Fruit fly (Drosophila melanogaster): ENCODE data around the gene CG4036.
A peak's percentile ranks its signal among the peaks of the same experiment; 100 is the strongest.

CG4036 gene

DNA sequence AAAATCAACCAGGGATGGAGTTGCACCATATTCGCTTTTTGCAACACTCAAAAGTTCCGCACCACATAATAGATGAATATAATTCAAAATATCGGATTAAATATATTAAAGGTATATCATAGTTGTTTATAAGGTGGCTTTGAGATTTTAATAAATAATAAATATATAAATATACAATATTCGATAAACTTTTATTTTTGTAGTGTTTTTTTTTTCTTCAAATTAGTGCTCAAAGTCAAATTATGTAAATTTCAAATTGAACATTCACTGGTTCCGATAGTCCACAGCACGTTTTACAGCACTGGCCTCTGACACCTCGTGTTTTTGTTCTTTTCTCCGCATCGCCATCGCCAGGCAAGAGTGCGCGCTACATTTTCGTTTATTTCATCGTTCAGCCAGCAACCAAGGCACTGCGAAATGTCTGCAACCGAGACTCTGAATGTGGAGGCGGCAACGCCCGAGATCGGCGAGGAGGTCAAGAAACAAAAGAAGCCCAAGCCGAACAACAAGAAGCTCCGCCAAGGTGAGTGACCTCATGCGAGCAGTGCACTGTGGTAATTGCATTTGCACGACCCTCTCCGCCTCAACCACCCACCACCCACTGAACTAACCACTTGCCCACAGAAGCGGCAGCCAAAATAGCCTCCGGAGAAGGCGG is 27.3 kb upstream of the CG4036 start, which contains the start of the genes Taf11 and und (continued):
- TF ChIP-seq zf30C (GFP tag; optimal IDR thresholded peaks at IDR 0.05) (peak; percentile 49), CG14860 (GFP tag; IDR thresholded peaks at IDR 0.05; ENCODE audit: partially characterized antibody) (peak; percentile 48; the same call in 1 of the 3 replicates), ewg (GFP tag; optimal IDR thresholded peaks at IDR 0.05) (peak; percentile 20), CG5245 (GFP tag; optimal IDR thresholded peaks at IDR 0.05) (peak; percentile 18), CG12391 (tag; optimal IDR thresholded peaks at IDR 0.05) (peak; percentile 52), CG3407 (GFP tag; optimal IDR thresholded peaks at IDR 0.05) (no peak), Kr (GFP tag; optimal IDR thresholded peaks at IDR 0.05) (no peak), jing (GFP tag; optimal IDR thresholded peaks at IDR 0.05) (no peak), CG10274 (GFP tag; optimal IDR thresholded peaks at IDR 0.05) (no peak), wek (GFP tag; optimal IDR thresholded peaks at IDR 0.05) (no peak), CG3281 (GFP tag; optimal IDR thresholded peaks at IDR 0.05) (peak; percentile 60), Poxn (GFP tag; IDR thresholded peaks at IDR 0.05) (no peak), ssp (GFP tag; IDR thresholded peaks at IDR 0.05) (no peak), danr (GFP tag; IDR thresholded peaks at IDR 0.05) (no peak), Nf-YB (GFP tag; optimal IDR thresholded peaks at IDR 0.05) (no peak), CG11247 (GFP tag; IDR thresholded peaks at IDR 0.05) (no peak), kah (GFP tag; optimal IDR thresholded peaks at IDR 0.05) (no peak), sug (tag; optimal IDR thresholded peaks at IDR 0.05) (no peak), ATbp (GFP tag; optimal IDR thresholded peaks at IDR 0.05) (no peak), psq (GFP tag; optimal IDR thresholded peaks at IDR 0.05) (no peak), CG12659 (GFP tag; optimal IDR thresholded peaks at IDR 0.05) (peak; percentile 57), CG6765 (GFP tag; optimal IDR thresholded peaks at IDR 0.05) (no peak), crc (GFP tag; optimal IDR thresholded peaks at IDR 0.05) (no peak), zen2 (GFP tag; IDR thresholded peaks at IDR 0.05; ENCODE audit: partially characterized antibody) (peak; percentile 13; the same call in 1 of the 3 replicates), Atf-2 (GFP tag; optimal IDR thresholded peaks at IDR 0.05) (no peak), CG33213 (GFP tag; optimal IDR thresholded peaks at IDR 0.05) (no peak), CG4617 (GFP tag; optimal IDR thresholded peaks at IDR 0.05; ENCODE audit: borderline replicate concordance) (peak; percentile 46), Ravus (GFP tag; IDR thresholded peaks at IDR 0.05) (no peak), bsh (GFP tag; optimal IDR thresholded peaks at IDR 0.05) (no peak), tna (GFP tag; IDR thresholded peaks at IDR 0.05; ENCODE audit: partially characterized antibody) (no peak), CG6175 (GFP tag; IDR thresholded peaks at IDR 0.05) (no peak), Trl (optimal IDR thresholded peaks at IDR 0.05) (no peak), Trl (GFP tag; optimal IDR thresholded peaks at IDR 0.05) (no peak), CG31441 (GFP tag; IDR thresholded peaks at IDR 0.05) (no peak), fd3F (GFP tag; optimal IDR thresholded peaks at IDR 0.05) (no peak), nau (GFP tag; optimal IDR thresholded peaks at IDR 0.05) (no peak), Nf-YA (GFP tag; IDR thresholded peaks at IDR 0.05) (no peak), CG4424 (GFP tag; optimal IDR thresholded peaks at IDR 0.05) (no peak), her (GFP tag; optimal IDR thresholded peaks at IDR 0.05) (no peak), CG1233 (GFP tag; optimal IDR thresholded peaks at IDR 0.05) (no peak), ham (GFP tag; IDR thresholded peaks at IDR 0.05) (no peak), unpg (GFP tag; optimal IDR thresholded peaks at IDR 0.05) (no peak), sim (GFP tag; IDR thresholded peaks at IDR 0.05) (no peak), pnt (GFP tag; optimal IDR thresholded peaks at IDR 0.05) (no peak), Dp (GFP tag; optimal IDR thresholded peaks at IDR 0.05) (peak; percentile 37), stwl (tag; optimal IDR thresholded peaks at IDR 0.05) (peak; percentile 52), CG14050 (GFP tag; IDR thresholded peaks at IDR 0.05) (no peak), Atf6 (GFP tag; IDR thresholded peaks at IDR 0.05) (no peak), CG30431 (GFP tag; optimal IDR thresholded peaks at IDR 0.05) (no peak), gfzf (GFP tag; optimal IDR thresholded peaks at IDR 0.05) (no peak)

Data from whole organism, embryonic.